Worm (Caenorhabditis elegans) whole organism, mixed stage, embryonic: ENCODE results near the gene F34D10.8.

Experiments used
- M03D4.4 ChIP-seq: sonication (generic microtip); optimal IDR thresholded peaks from 2 replicates; lab custom pipeline; 2017; ENCODE audit warnings: mild to moderate bottlenecking, missing genetic modification characterization, missing compliant biosample characterization
- bed-3 ChIP-seq: fragments of 200-800 bp; sonication (Bioruptor generic); optimal IDR thresholded peaks from 3 replicates; lab custom pipeline; 2018; ENCODE audit warnings: mild to moderate bottlenecking, missing genetic modification characterization, moderate library complexity, missing compliant biosample characterization
- blmp-1 ChIP-seq: fragments of 150-350 bp; optimal IDR thresholded peaks from 2 replicates; lab custom pipeline; 2014; ENCODE audit warnings: missing biosample characterization, missing genetic modification characterization
- ceh-39 ChIP-seq: fragments of 150-350 bp; optimal IDR thresholded peaks from 2 replicates; lab custom pipeline; 2014; ENCODE audit warnings: missing biosample characterization, missing genetic modification characterization
- ceh-83 ChIP-seq: fragments of 200-800 bp; sonication (Bioruptor generic); optimal IDR thresholded peaks from 2 replicates; lab custom pipeline; 2018; ENCODE audit warnings: mild to moderate bottlenecking, missing genetic modification characterization, missing compliant biosample characterization
- ces-1 ChIP-seq: fragments of 150-350 bp; optimal IDR thresholded peaks from 2 replicates; lab custom pipeline; 2014; ENCODE audit warnings: missing biosample characterization, missing genetic modification reagents, missing genetic modification characterization
- cnd-1 ChIP-seq: fragments of 200-800 bp; sonication (Bioruptor generic); optimal IDR thresholded peaks from 2 replicates; lab custom pipeline; 2018; ENCODE audit warnings: mild to moderate bottlenecking, missing genetic modification characterization, missing compliant biosample characterization
- drap-1 ChIP-seq: fragments of 200-800 bp; sonication (Bioruptor generic); optimal IDR thresholded peaks from 3 replicates; lab custom pipeline; 2018; ENCODE audit warnings: mild to moderate bottlenecking, missing genetic modification characterization, missing compliant biosample characterization
- elt-1 ChIP-seq: sonication (generic microtip); optimal IDR thresholded peaks from 2 replicates; lab custom pipeline; 2017; ENCODE audit warnings: missing genetic modification characterization, mild to moderate bottlenecking, missing compliant biosample characterization, antibody characterized with exemption, moderate library complexity, borderline replicate concordance; ENCODE audit not compliant: insufficient read depth
- elt-3 ChIP-seq: fragments of 150-350 bp; optimal IDR thresholded peaks from 2 replicates; lab custom pipeline; 2014; ENCODE audit warnings: missing biosample characterization, missing genetic modification characterization
- flh-1 ChIP-seq: fragments of 200-800 bp; sonication (Bioruptor generic); optimal IDR thresholded peaks from 2 replicates; lab custom pipeline; 2018; ENCODE audit warnings: mild to moderate bottlenecking, missing genetic modification characterization, moderate library complexity, missing compliant biosample characterization
- ham-2 ChIP-seq: fragments of 200-800 bp; sonication (Bioruptor generic); optimal IDR thresholded peaks from 2 replicates; lab custom pipeline; 2018; ENCODE audit warnings: mild to moderate bottlenecking, missing genetic modification characterization, missing compliant biosample characterization
- hlh-1 ChIP-seq: fragments of 150-350 bp; optimal IDR thresholded peaks from 2 replicates; lab custom pipeline; 2014; ENCODE audit warnings: missing biosample characterization, missing genetic modification reagents, missing genetic modification characterization
- lin-13 ChIP-seq: fragments of 150-350 bp; optimal IDR thresholded peaks from 2 replicates; lab custom pipeline; 2014; ENCODE audit warnings: missing biosample characterization, missing genetic modification characterization
- lin-32 ChIP-seq: fragments of 200-800 bp; sonication (Bioruptor generic); optimal IDR thresholded peaks from 2 replicates; lab custom pipeline; 2018; ENCODE audit warnings: mild to moderate bottlenecking, missing genetic modification characterization, missing compliant biosample characterization
- lsy-2 ChIP-seq: fragments of 150-350 bp; optimal IDR thresholded peaks from 2 replicates; lab custom pipeline; 2014; ENCODE audit warnings: missing biosample characterization, missing genetic modification characterization
- mep-1 ChIP-seq: fragments of 150-350 bp; optimal IDR thresholded peaks from 2 replicates; lab custom pipeline; 2017; ENCODE audit warnings: missing biosample characterization, missing genetic modification reagents, missing genetic modification characterization, inconsistent platforms
- mls-2 ChIP-seq: sonication (generic microtip); optimal IDR thresholded peaks from 2 replicates; lab custom pipeline; 2016; ENCODE audit warnings: mild to moderate bottlenecking, missing genetic modification characterization, moderate library complexity, missing compliant biosample characterization
- nhr-12 ChIP-seq: fragments of 150-350 bp; optimal IDR thresholded peaks from 2 replicates; lab custom pipeline; 2014; ENCODE audit warnings: missing biosample characterization, missing genetic modification characterization
- nhr-2 ChIP-seq: fragments of 150-350 bp; optimal IDR thresholded peaks from 2 replicates; lab custom pipeline; 2014; ENCODE audit warnings: missing biosample characterization, missing genetic modification characterization
- nhr-237 ChIP-seq: fragments of 150-350 bp; optimal IDR thresholded peaks from 2 replicates; lab custom pipeline; 2014; ENCODE audit warnings: missing biosample characterization, missing genetic modification characterization
- nhr-28 ChIP-seq: fragments of 150-350 bp; optimal IDR thresholded peaks from 2 replicates; lab custom pipeline; 2014; ENCODE audit warnings: missing biosample characterization, missing genetic modification characterization
- nhr-76 ChIP-seq: sonication (generic microtip); optimal IDR thresholded peaks from 2 replicates; lab custom pipeline; 2017; ENCODE audit warnings: missing biosample characterization, missing genetic modification characterization
- sem-2 ChIP-seq: fragments of 200-800 bp; sonication (Bioruptor generic); optimal IDR thresholded peaks from 2 replicates; lab custom pipeline; 2018; ENCODE audit warnings: mild to moderate bottlenecking, missing genetic modification characterization, missing compliant biosample characterization
- snpc-4 ChIP-seq: fragments of 150-350 bp; optimal IDR thresholded peaks from 2 replicates; lab custom pipeline; 2014; ENCODE audit warnings: missing biosample characterization, missing genetic modification characterization
- sptf-1 ChIP-seq: sonication (generic microtip); optimal IDR thresholded peaks from 2 replicates; lab custom pipeline; 2017; ENCODE audit warnings: mild to moderate bottlenecking, missing genetic modification characterization, moderate library complexity, missing compliant biosample characterization
- unc-120 ChIP-seq: sonication (generic microtip); optimal IDR thresholded peaks from 2 replicates; lab custom pipeline; 2017; ENCODE audit warnings: missing genetic modification characterization, missing compliant biosample characterization; ENCODE audit not compliant: poor library complexity, severe bottlenecking
- unc-62 ChIP-seq: fragments of 150-350 bp; optimal IDR thresholded peaks from 2 replicates; lab custom pipeline; 2014; ENCODE audit warnings: missing biosample characterization, missing genetic modification reagents, missing genetic modification characterization
- zip-8 ChIP-seq: fragments of 150-350 bp; optimal IDR thresholded peaks from 2 replicates; lab custom pipeline; 2014; ENCODE audit warnings: missing biosample characterization, missing genetic modification characterization
- ztf-11 ChIP-seq: fragments of 150-350 bp; optimal IDR thresholded peaks from 2 replicates; lab custom pipeline; 2014; ENCODE audit warnings: missing biosample characterization, missing genetic modification characterization

F34D10.8 gene

ce11 chrIII:3735509-3736255 is 5.1 kb downstream of the F34D10.8 start:
- TF ChIP-seq ces-1 (no peak), hlh-1 (tag; lab: Kevin White, UChicago) (peak; percentile 88), sptf-1 (tag; lab: Kevin White, UChicago) (peak; percentile 37)
- TF ChIP-seq, all 35 proteins: peak for 2

ce11 chrIII:3736302-3736701 is 5.7 kb downstream of the F34D10.8 start, which contains the start of gene F34D10.4:
Gene F34D10.4 (plus strand): TSS chrIII:3736602.
- no peak for TF ChIP-seq ceh-39 (tag; lab: Kevin White, UChicago)
- no peak for TF ChIP-seq hlh-1 (tag; lab: Kevin White, UChicago)
- no peak for TF ChIP-seq nhr-237
- no peak for TF ChIP-seq sptf-1 (tag; lab: Kevin White, UChicago)
- TF ChIP-seq lsy-2: no peak
- no peak for TF ChIP-seq cnd-1 (tag; lab: Kevin White, UChicago)
- no peak for TF ChIP-seq mls-2
- no peak for TF ChIP-seq elt-1 (tag; lab: Kevin White, UChicago)
- no peak for TF ChIP-seq nhr-2 (tag; lab: Kevin White, UChicago)
- no peak for TF ChIP-seq drap-1 (GFP tag; lab: Kevin White, UChicago)
- no peak for TF ChIP-seq flh-1
- no peak for TF ChIP-seq lin-13 (tag; lab: Kevin White, UChicago)
- TF ChIP-seq ham-2 (GFP tag; lab: Kevin White, UChicago): no peak
- no peak for TF ChIP-seq nhr-76 (tag; lab: Kevin White, UChicago)
- no peak for TF ChIP-seq zip-8
- TF ChIP-seq unc-62: no peak
- TF ChIP-seq M03D4.4 (tag; lab: Kevin White, UChicago): no peak
- no peak for TF ChIP-seq snpc-4 (tag; lab: Kevin White, UChicago)
- no peak for TF ChIP-seq unc-120
- TF ChIP-seq elt-3 (tag; lab: Kevin White, UChicago): no peak

ce11 chrIII:3737742-3738141 is 7.2 kb downstream of the F34D10.8 start:
- TF ChIP-seq elt-1 (tag; lab: Kevin White, UChicago): no peak
- TF ChIP-seq blmp-1 (tag; lab: Kevin White, UChicago): no peak
- TF ChIP-seq ceh-83 (GFP tag; lab: Kevin White, UChicago): no peak
- no peak for TF ChIP-seq nhr-28 (tag; lab: Kevin White, UChicago)
- TF ChIP-seq nhr-237: no peak
- no peak for TF ChIP-seq nhr-76 (tag; lab: Kevin White, UChicago)
- no peak for TF ChIP-seq lin-32
- no peak for TF ChIP-seq zip-8
- no peak for TF ChIP-seq mep-1

ce11 chrIII:3738331-3738730 is 7.8 kb downstream of the F34D10.8 start:
- TF ChIP-seq ham-2 (GFP tag; lab: Kevin White, UChicago) (no peak), nhr-76 (tag; lab: Kevin White, UChicago) (no peak), mls-2 (no peak), zip-8 (peak; percentile 90), ces-1 (no peak), elt-3 (tag; lab: Kevin White, UChicago) (no peak)

- no peak for TF ChIP-seq lsy-2
- no peak for TF ChIP-seq ceh-83 (GFP tag; lab: Kevin White, UChicago)
- TF ChIP-seq nhr-28 (tag; lab: Kevin White, UChicago): no peak
- no peak for TF ChIP-seq cnd-1 (tag; lab: Kevin White, UChicago)
- TF ChIP-seq ham-2 (GFP tag; lab: Kevin White, UChicago): no peak
- no peak for TF ChIP-seq elt-1 (tag; lab: Kevin White, UChicago)
- no peak for TF ChIP-seq nhr-2 (tag; lab: Kevin White, UChicago)
- TF ChIP-seq ztf-11 (tag; lab: Kevin White, UChicago): no peak
- no peak for TF ChIP-seq ces-1
- no peak for TF ChIP-seq unc-120
Observed at ce11 chrIII:3742090-3742489, 11.5 kb downstream of the F34D10.8 start.

ce11 chrIII:3743367-3743766 is 12.8 kb downstream of the F34D10.8 start:
- TF ChIP-seq mls-2 (no peak), ceh-39 (tag; lab: Kevin White, UChicago) (no peak), snpc-4 (tag; lab: Kevin White, UChicago) (no peak), nhr-2 (tag; lab: Kevin White, UChicago) (no peak), bed-3 (GFP tag; lab: Kevin White, UChicago) (no peak), ham-2 (GFP tag; lab: Kevin White, UChicago) (no peak), ces-1 (no peak), ceh-83 (GFP tag; lab: Kevin White, UChicago) (no peak), nhr-12 (tag; lab: Kevin White, UChicago) (no peak), blmp-1 (tag; lab: Kevin White, UChicago) (no peak), flh-1 (no peak), drap-1 (GFP tag; lab: Kevin White, UChicago) (no peak), mep-1 (no peak), nhr-28 (tag; lab: Kevin White, UChicago) (no peak), sem-2 (GFP tag; lab: Kevin White, UChicago) (no peak), M03D4.4 (tag; lab: Kevin White, UChicago) (no peak), nhr-237 (no peak)
